Worm (Caenorhabditis elegans) whole organism, midembryonic: ENCODE results near the gene nhr-22.
A peak's percentile ranks its signal among the peaks of the same experiment; 100 is the strongest.

Source experiments
- T22C8.4 ChIP-seq: fragments of 200-800 bp; sonication (Bioruptor generic); IDR thresholded peaks from 2 replicates; pipeline ENCODE4 v1.3.6; 2022; ENCODE audit warnings: missing genetic modification characterization, missing compliant biosample characterization
- cog-1 ChIP-seq: sonication (generic microtip); optimal IDR thresholded peaks from 2 replicates; lab custom pipeline; 2016; ENCODE audit warnings: missing genetic modification characterization, missing compliant biosample characterization
- flt-1 ChIP-seq: fragments of 200-800 bp; sonication (Bioruptor generic); IDR thresholded peaks from 2 replicates; pipeline ENCODE4 v1.3.6; 2022; ENCODE audit warnings: missing genetic modification characterization, missing compliant biosample characterization
- klf-2 ChIP-seq: fragments of 200-800 bp; sonication (Bioruptor generic); conservative IDR thresholded peaks from 2 replicates; pipeline ENCODE4 v1.3.6; 2022; ENCODE audit warnings: missing genetic modification reagents, missing genetic modification characterization, missing compliant biosample characterization
- med-1 ChIP-seq: sonication (generic microtip); optimal IDR thresholded peaks from 2 replicates; lab custom pipeline; 2017; ENCODE audit warnings: missing genetic modification characterization, mild to moderate bottlenecking, missing compliant biosample characterization, antibody characterized with exemption, missing genetic modification reagents; ENCODE audit not compliant: insufficient read depth
- ref-1 ChIP-seq: fragments of 200-800 bp; sonication (Bioruptor generic); conservative IDR thresholded peaks from 2 replicates; pipeline ENCODE4 v1.3.6; 2022; ENCODE audit warnings: missing genetic modification reagents, missing genetic modification characterization, missing compliant biosample characterization
- tab-1 ChIP-seq: fragments of 200-800 bp; sonication (Bioruptor generic); IDR thresholded peaks from 2 replicates; pipeline ENCODE4 v1.3.6; 2022; ENCODE audit warnings: missing genetic modification characterization, missing compliant biosample characterization
- ztf-23 ChIP-seq: fragments of 200-800 bp; sonication (Bioruptor generic); IDR thresholded peaks from 2 replicates; pipeline ENCODE4 v1.3.6; 2022; ENCODE audit warnings: missing genetic modification reagents, missing genetic modification characterization, missing compliant biosample characterization
- ztf-29 ChIP-seq: fragments of 200-800 bp; sonication (Bioruptor generic); IDR thresholded peaks from 2 replicates; pipeline ENCODE4 v1.3.6; 2022; ENCODE audit warnings: missing genetic modification reagents, missing genetic modification characterization, missing compliant biosample characterization

nhr-22 gene

ce11 chrII:6413788-6414187, 35.8 kb downstream of the nhr-22 start:
- TF ChIP-seq med-1 (GFP tag; lab: Kevin White, UChicago) = no peak
- TF ChIP-seq cog-1 (tag; lab: Kevin White, UChicago) = no peak
- TF ChIP-seq ztf-23 (GFP tag; lab: Robert Waterston, UW) = no peak
- no peak for TF ChIP-seq ztf-29 (GFP tag; lab: Robert Waterston, UW)
- TF ChIP-seq flt-1 = no peak
- TF ChIP-seq ref-1 (GFP tag; lab: Robert Waterston, UW) = no peak
- no peak for TF ChIP-seq T22C8.4 (GFP tag; lab: Robert Waterston, UW)
- no peak for TF ChIP-seq tab-1 (GFP tag; lab: Robert Waterston, UW)
- no peak for TF ChIP-seq klf-2 (GFP tag; lab: Robert Waterston, UW)

- TF ChIP-seq T22C8.4 (GFP tag; lab: Robert Waterston, UW) = no peak
- TF ChIP-seq med-1 (GFP tag; lab: Kevin White, UChicago) = no peak
- TF ChIP-seq ztf-23 (GFP tag; lab: Robert Waterston, UW) = no peak
- TF ChIP-seq flt-1 = 0 out of 2 replicates have a peak, but pooled peaks have one; percentile 49
- no peak for TF ChIP-seq klf-2 (GFP tag; lab: Robert Waterston, UW)
- TF ChIP-seq cog-1 (tag; lab: Kevin White, UChicago) = no peak
- no peak for TF ChIP-seq ref-1 (GFP tag; lab: Robert Waterston, UW)
- TF ChIP-seq ztf-29 (GFP tag; lab: Robert Waterston, UW) = no peak
- TF ChIP-seq tab-1 (GFP tag; lab: Robert Waterston, UW) = 0 out of 2 replicates have a peak, but pooled peaks have one; percentile 53
Measured at ce11 chrII:6411660-6412451, 37.7 kb downstream of the nhr-22 start.

ce11 chrII:6410181-6410580, 39.4 kb downstream of the nhr-22 start, which contains the start of gene T25D10.4:
Gene T25D10.4 (minus strand): TSS chrII:6410281.
- TF ChIP-seq ref-1 (GFP tag; lab: Robert Waterston, UW) (no peak), ztf-23 (GFP tag; lab: Robert Waterston, UW) (no peak), cog-1 (tag; lab: Kevin White, UChicago) (no peak), ztf-29 (GFP tag; lab: Robert Waterston, UW) (no peak), tab-1 (GFP tag; lab: Robert Waterston, UW) (no peak), flt-1 (no peak), klf-2 (GFP tag; lab: Robert Waterston, UW) (no peak), med-1 (GFP tag; lab: Kevin White, UChicago) (no peak), T22C8.4 (GFP tag; lab: Robert Waterston, UW) (no peak)

ce11 chrII:6409098-6409497, 40.5 kb downstream of the nhr-22 start:
- TF ChIP-seq klf-2 (GFP tag; lab: Robert Waterston, UW) (no peak), ztf-23 (GFP tag; lab: Robert Waterston, UW) (peak; percentile 33; the same call in 1 of the 2 replicates), flt-1 (no peak), cog-1 (tag; lab: Kevin White, UChicago) (no peak), T22C8.4 (GFP tag; lab: Robert Waterston, UW) (no peak), tab-1 (GFP tag; lab: Robert Waterston, UW) (no peak), med-1 (GFP tag; lab: Kevin White, UChicago) (no peak), ref-1 (GFP tag; lab: Robert Waterston, UW) (no peak), ztf-29 (GFP tag; lab: Robert Waterston, UW) (0 out of 2 replicates have a peak, but pooled peaks have one; percentile 47)

ce11 chrII:6407279-6407678, 42.3 kb downstream of the nhr-22 start, which contains the start of gene spp-11:
Gene spp-11 (minus strand): TSS chrII:6407379.
- TF ChIP-seq cog-1 (tag; lab: Kevin White, UChicago) (no peak), ref-1 (GFP tag; lab: Robert Waterston, UW) (no peak), T22C8.4 (GFP tag; lab: Robert Waterston, UW) (no peak), ztf-23 (GFP tag; lab: Robert Waterston, UW) (no peak), flt-1 (no peak), ztf-29 (GFP tag; lab: Robert Waterston, UW) (no peak), klf-2 (GFP tag; lab: Robert Waterston, UW) (no peak), med-1 (GFP tag; lab: Kevin White, UChicago) (no peak), tab-1 (GFP tag; lab: Robert Waterston, UW) (no peak)

ce11 chrII:6403233-6403632, 46.4 kb downstream of the nhr-22 start, which contains the start of gene T25D10.1:
Gene T25D10.1 (plus strand): TSS chrII:6403401.
- TF ChIP-seq tab-1 (GFP tag; lab: Robert Waterston, UW) (no peak), klf-2 (GFP tag; lab: Robert Waterston, UW) (no peak), cog-1 (tag; lab: Kevin White, UChicago) (no peak), T22C8.4 (GFP tag; lab: Robert Waterston, UW) (no peak), ref-1 (GFP tag; lab: Robert Waterston, UW) (no peak), med-1 (GFP tag; lab: Kevin White, UChicago) (no peak), ztf-23 (GFP tag; lab: Robert Waterston, UW) (no peak), ztf-29 (GFP tag; lab: Robert Waterston, UW) (no peak), flt-1 (no peak)

ce11 chrII:6401649-6402048, 47.9 kb downstream of the nhr-22 start, which contains the start of gene btb-2:
Gene btb-2 (plus strand): TSS chrII:6401949.
- TF ChIP-seq tab-1 (GFP tag; lab: Robert Waterston, UW) = no peak
- TF ChIP-seq ref-1 (GFP tag; lab: Robert Waterston, UW) = no peak
- no peak for TF ChIP-seq ztf-23 (GFP tag; lab: Robert Waterston, UW)
- TF ChIP-seq cog-1 (tag; lab: Kevin White, UChicago) = no peak
- TF ChIP-seq T22C8.4 (GFP tag; lab: Robert Waterston, UW) = no peak
- TF ChIP-seq flt-1 = no peak
- no peak for TF ChIP-seq ztf-29 (GFP tag; lab: Robert Waterston, UW)
- no peak for TF ChIP-seq klf-2 (GFP tag; lab: Robert Waterston, UW)
- TF ChIP-seq med-1 (GFP tag; lab: Kevin White, UChicago) = no peak

ce11 chrII:6398406-6398805, 51.2 kb downstream of the nhr-22 start, which contains the start of gene zig-10:
Gene zig-10 (plus strand): TSS chrII:6398706.
- TF ChIP-seq ztf-29 (GFP tag; lab: Robert Waterston, UW) (no peak), ref-1 (GFP tag; lab: Robert Waterston, UW) (no peak), klf-2 (GFP tag; lab: Robert Waterston, UW) (no peak), T22C8.4 (GFP tag; lab: Robert Waterston, UW) (no peak), tab-1 (GFP tag; lab: Robert Waterston, UW) (no peak), med-1 (GFP tag; lab: Kevin White, UChicago) (no peak), ztf-23 (GFP tag; lab: Robert Waterston, UW) (no peak), cog-1 (tag; lab: Kevin White, UChicago) (no peak)
